Worm (Caenorhabditis elegans) whole organism, midembryonic: Measurements from ENCODE around the gene rab-3.

Experiments used
- T22C8.4 ChIP-seq: fragments of 200-800 bp; sonication (Bioruptor generic); IDR thresholded peaks from 2 replicates; pipeline ENCODE4 v1.3.6; 2022; ENCODE audit warnings: missing genetic modification characterization, missing compliant biosample characterization
- cog-1 ChIP-seq: sonication (generic microtip); optimal IDR thresholded peaks from 2 replicates; lab custom pipeline; 2016; ENCODE audit warnings: missing genetic modification characterization, missing compliant biosample characterization
- flt-1 ChIP-seq: fragments of 200-800 bp; sonication (Bioruptor generic); IDR thresholded peaks from 2 replicates; pipeline ENCODE4 v1.3.6; 2022; ENCODE audit warnings: missing genetic modification characterization, missing compliant biosample characterization
- klf-2 ChIP-seq: fragments of 200-800 bp; sonication (Bioruptor generic); conservative IDR thresholded peaks from 2 replicates; pipeline ENCODE4 v1.3.6; 2022; ENCODE audit warnings: missing genetic modification reagents, missing genetic modification characterization, missing compliant biosample characterization
- med-1 ChIP-seq: sonication (generic microtip); optimal IDR thresholded peaks from 2 replicates; lab custom pipeline; 2017; ENCODE audit warnings: missing genetic modification characterization, mild to moderate bottlenecking, missing compliant biosample characterization, antibody characterized with exemption, missing genetic modification reagents; ENCODE audit not compliant: insufficient read depth
- ref-1 ChIP-seq: fragments of 200-800 bp; sonication (Bioruptor generic); conservative IDR thresholded peaks from 2 replicates; pipeline ENCODE4 v1.3.6; 2022; ENCODE audit warnings: missing genetic modification reagents, missing genetic modification characterization, missing compliant biosample characterization
- tab-1 ChIP-seq: fragments of 200-800 bp; sonication (Bioruptor generic); IDR thresholded peaks from 2 replicates; pipeline ENCODE4 v1.3.6; 2022; ENCODE audit warnings: missing genetic modification characterization, missing compliant biosample characterization
- ztf-23 ChIP-seq: fragments of 200-800 bp; sonication (Bioruptor generic); IDR thresholded peaks from 2 replicates; pipeline ENCODE4 v1.3.6; 2022; ENCODE audit warnings: missing genetic modification reagents, missing genetic modification characterization, missing compliant biosample characterization
- ztf-29 ChIP-seq: fragments of 200-800 bp; sonication (Bioruptor generic); IDR thresholded peaks from 2 replicates; pipeline ENCODE4 v1.3.6; 2022; ENCODE audit warnings: missing genetic modification reagents, missing genetic modification characterization, missing compliant biosample characterization

DNA sequence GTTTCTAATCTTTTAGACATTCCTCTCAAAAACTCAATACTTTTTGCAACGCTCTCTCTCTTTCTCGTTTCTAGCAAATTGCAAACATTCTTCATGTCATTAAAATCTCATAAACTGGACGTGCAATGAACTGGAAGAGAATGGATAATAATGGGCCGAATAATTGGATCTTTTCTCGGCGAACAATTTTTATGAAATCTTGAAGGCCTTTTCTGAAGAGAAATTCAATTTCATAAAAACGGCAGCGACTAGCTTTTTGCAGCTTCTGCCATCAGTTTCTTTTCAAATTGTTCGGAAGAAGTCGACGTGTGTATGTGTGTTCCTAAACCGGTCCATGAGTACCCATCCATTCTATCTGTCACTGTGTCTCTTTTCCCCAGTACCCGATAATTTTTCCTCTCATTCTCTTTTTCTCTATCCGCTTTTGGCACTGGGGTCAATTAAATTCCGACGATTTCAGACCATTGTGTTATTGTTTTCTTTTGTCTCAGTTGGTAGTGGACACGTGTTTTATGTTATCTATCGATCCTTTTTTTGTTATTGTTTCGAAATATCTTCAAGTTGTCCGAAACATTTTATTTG is 25.0 kb downstream of the rab-3 start:
- no peak for TF ChIP-seq ref-1 (GFP tag; lab: Robert Waterston, UW)
- no peak for TF ChIP-seq cog-1 (tag; lab: Kevin White, UChicago)
- TF ChIP-seq flt-1 (GFP tag; lab: Robert Waterston, UW): no peak
- TF ChIP-seq T22C8.4 (GFP tag; lab: Robert Waterston, UW): no peak
- TF ChIP-seq klf-2 (GFP tag; lab: Robert Waterston, UW): no peak
- TF ChIP-seq ztf-29: no peak
- 0 out of 2 replicates have a peak, but pooled peaks have one; percentile 11 for TF ChIP-seq ztf-23 (GFP tag; lab: Robert Waterston, UW)
- no peak for TF ChIP-seq tab-1 (GFP tag; lab: Robert Waterston, UW)
- TF ChIP-seq med-1: no peak
